Worm (Caenorhabditis elegans): ENCODE data around the gene ZK418.10.

DNA sequence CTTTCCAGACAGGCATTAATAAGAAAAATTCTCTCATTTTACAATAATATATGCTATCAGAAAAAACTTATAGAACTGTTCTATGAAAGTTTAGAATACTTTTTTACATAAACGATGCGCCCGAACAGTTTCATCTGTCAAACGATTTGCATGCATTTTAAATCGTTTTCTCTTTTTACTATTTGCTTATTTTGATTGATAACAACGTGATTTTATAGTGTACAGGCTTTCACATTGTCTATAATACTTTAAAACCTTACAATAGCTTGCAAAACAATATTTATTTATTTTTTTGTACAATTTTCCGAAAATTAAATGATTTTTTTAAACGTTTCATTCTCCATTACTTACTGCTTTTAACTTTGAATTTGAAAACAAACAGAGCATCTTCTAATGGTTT, 44.8 kb downstream of the ZK418.10 start, which contains the start of gene R01H2.7:
- TF ChIP-seq skn-1 (tag; optimal IDR thresholded peaks at IDR 0.05) (no peak), lin-13 (GFP tag; optimal IDR thresholded peaks at IDR 0.05) (no peak), F13H6.1 (tag; optimal IDR thresholded peaks at IDR 0.05) (no peak), ztf-1 (GFP tag; conservative IDR thresholded peaks at IDR 0.05) (no peak), lin-11 (tag; optimal IDR thresholded peaks at IDR 0.05) (no peak), lsy-2 (tag; optimal IDR thresholded peaks at IDR 0.05) (no peak), C34F6.9 (tag; optimal IDR thresholded peaks at IDR 0.05) (no peak)

All from whole organism, L2 larva.